Fruit fly (Drosophila melanogaster) whole organism, embryonic: Measurements from ENCODE around the gene Uba4.

Experiments used
- CG15696 ChIP-seq: fragments of 200-800 bp; sonication (Bioruptor generic); optimal IDR thresholded peaks from 2 replicates; lab custom pipeline; 2019; ENCODE audit warnings: missing biosample characterization, mild to moderate bottlenecking, missing genetic modification characterization, moderate library complexity
- Ptx1 ChIP-seq: fragments of 200-800 bp; sonication (Bioruptor generic); IDR thresholded peaks from 2 replicates; pipeline ENCODE4 v1.3.6; 2022; ENCODE audit warnings: missing biosample characterization, missing genetic modification characterization
- Trl ChIP-seq, 3 experiments: fragments of >200 bp in 2 of 3; fragments of 200-800 bp in 1 of 3; sonication (Bioruptor generic) in 1 of 3; optimal IDR thresholded peaks; 2 replicates in 1 of 3; 3 replicates in 2 of 3; lab custom pipeline; 2016 to 2017; ENCODE audit warnings: missing biosample characterization in 1 of 3, missing genetic modification characterization in 1 of 3

dm6 chr2L:8506729-8507128, 10.5 kb upstream of the Uba4 start, which contains the start of gene Dh31:
- TF ChIP-seq Trl (optimal IDR thresholded peaks at IDR 0.05; lab: Kevin White, UChicago) (no peak), Trl (GFP tag; optimal IDR thresholded peaks at IDR 0.05; lab: Kevin White, UChicago) (no peak), Ptx1 (GFP tag; lab: Robert Waterston, UW) (no peak), CG15696 (tag; lab: Kevin White, UChicago) (no peak)
